Worm (Caenorhabditis elegans) whole organism, young adult: Measurements from ENCODE around the gene Y6G8.2.
"Not testable (repeated sequence)": the region's sequence is repeated elsewhere in the genome, so short reads cannot be mapped to it uniquely, and the experiment has no call there.

Experiments used
- F57C9.4 ChIP-seq: sonication (generic microtip); optimal IDR thresholded peaks from 2 replicates; lab custom pipeline; 2017; ENCODE audit warnings: mild to moderate bottlenecking, missing genetic modification characterization, missing compliant biosample characterization
- ama-1 ChIP-seq, 3 experiments: fragments of 150-350 bp in 1 of 3; sonication (generic microtip) in 2 of 3; optimal IDR thresholded peaks; 2 replicates each; lab custom pipeline; 2014 to 2018; ENCODE audit warnings: missing biosample characterization in 2 of 3, missing genetic modification characterization in 2 of 3, missing genetic modification reagents in 2 of 3
- aptf-2 ChIP-seq: fragments of 200-800 bp; sonication (Bioruptor generic); conservative IDR thresholded peaks from 2 replicates; pipeline ENCODE4 v1.3.6; 2022; ENCODE audit warnings: missing genetic modification reagents, missing genetic modification characterization, missing compliant biosample characterization
- ccch-3 ChIP-seq: fragments of 200-800 bp; sonication (Bioruptor generic); optimal IDR thresholded peaks from 2 replicates; lab custom pipeline; 2018; ENCODE audit warnings: mild to moderate bottlenecking, missing genetic modification characterization, missing compliant biosample characterization
- ceh-100 ChIP-seq: fragments of 200-800 bp; sonication (Bioruptor generic); IDR thresholded peaks from 2 replicates; pipeline ENCODE4 v1.3.6; 2022; ENCODE audit warnings: missing genetic modification reagents, missing genetic modification characterization, missing compliant biosample characterization
- egl-44 ChIP-seq: fragments of 200-800 bp; sonication (Bioruptor generic); IDR thresholded peaks from 2 replicates; pipeline ENCODE4 v1.3.6; 2022; ENCODE audit warnings: missing genetic modification reagents, missing genetic modification characterization, missing compliant biosample characterization
- lin-35 ChIP-seq, 3 experiments: fragments of 150-350 bp in 2 of 3; sonication (generic microtip) in 1 of 3; optimal IDR thresholded peaks; 2 replicates each; lab custom pipeline; 2014 to 2018; ENCODE audit warnings: missing biosample characterization in 3 of 3, missing genetic modification characterization in 3 of 3, missing genetic modification reagents in 3 of 3
- lir-1 ChIP-seq: fragments of 200-800 bp; sonication (Bioruptor generic); conservative IDR thresholded peaks from 2 replicates; pipeline ENCODE4 v1.3.6; 2022; ENCODE audit warnings: missing genetic modification reagents, missing genetic modification characterization, missing compliant biosample characterization
- nhr-27 ChIP-seq: fragments of 200-800 bp; sonication (Bioruptor generic); optimal IDR thresholded peaks from 2 replicates; lab custom pipeline; 2018; ENCODE audit warnings: mild to moderate bottlenecking, missing genetic modification characterization, moderate library complexity, missing compliant biosample characterization
- sea-2 ChIP-seq: fragments of 200-800 bp; sonication (Bioruptor generic); IDR thresholded peaks from 2 replicates; pipeline ENCODE4 v1.3.6; 2022; ENCODE audit warnings: missing genetic modification characterization, missing compliant biosample characterization
- snpc-4 ChIP-seq, 5 experiments: fragments of 150-350 bp in 1 of 5; sonication (generic microtip) in 4 of 5; optimal IDR thresholded peaks; 2 replicates each; lab custom pipeline; 2014 to 2018; ENCODE audit warnings: missing genetic modification characterization in 5 of 5, missing biosample characterization in 3 of 5, antibody characterized with exemption in 2 of 5, mild to moderate bottlenecking in 2 of 5, missing compliant biosample characterization in 2 of 5, missing genotype in 2 of 5, moderate library complexity in 2 of 5, missing genetic modification reagents in 1 of 5
- somi-1 ChIP-seq: fragments of 200-800 bp; sonication (Bioruptor generic); optimal IDR thresholded peaks from 2 replicates; lab custom pipeline; 2018; ENCODE audit warnings: mild to moderate bottlenecking, missing genetic modification characterization, missing compliant biosample characterization

- TF ChIP-seq nhr-27 (tag; lab: Kevin White, UChicago); somi-1; sea-2; egl-44; ceh-100; lin-35 (GFP tag; optimal IDR thresholded peaks at IDR 0.05; lab: Kevin White, UChicago); aptf-2 (GFP tag; lab: Robert Waterston, UW); lir-1; ama-1 (optimal IDR thresholded peaks at IDR 0.05; lab: Kevin White, UChicago); ama-1 (GFP tag; optimal IDR thresholded peaks at IDR 0.05; lab: Kevin White, UChicago); ccch-3 (GFP tag; lab: Kevin White, UChicago); snpc-4 (GFP tag; optimal IDR thresholded peaks at IDR 0.05; lab: Kevin White, UChicago); snpc-4 (tag; optimal IDR thresholded peaks at IDR 0.05; lab: Kevin White, UChicago); F57C9.4 (tag; lab: Kevin White, UChicago): not testable (repeated sequence)
These were observed 11.7 kb upstream of the Y6G8.2 start, which contains the start of gene Y6G8.15 for ce11 chrV:17610503-17610902.
